Fruit fly (Drosophila melanogaster) whole organism, embryonic: Measurements from ENCODE around the gene Top3beta.

Source experiments
- Antp ChIP-seq: fragments of 200-800 bp; sonication (Bioruptor generic); optimal IDR thresholded peaks from 3 replicates; lab custom pipeline; 2016; ENCODE audit warnings: missing biosample characterization, missing genetic modification characterization
- Asciz ChIP-seq: fragments of 200-800 bp; sonication (Bioruptor generic); optimal IDR thresholded peaks from 2 replicates; lab custom pipeline; 2017; ENCODE audit warnings: missing biosample characterization, mild to moderate bottlenecking, missing genetic modification characterization, missing genetic modification reagents
- Awh ChIP-seq: fragments of 200-800 bp; sonication (Bioruptor generic); IDR thresholded peaks from 2 replicates; pipeline ENCODE4, ENCODE4 v1.3.6; 2022; ENCODE audit warnings: missing biosample characterization, missing genetic modification characterization
- CG11247 ChIP-seq: fragments of 200-800 bp; sonication (Bioruptor generic); IDR thresholded peaks from 2 replicates; pipeline ENCODE4 v1.3.6; 2022; ENCODE audit warnings: missing biosample characterization, missing genetic modification characterization
- CG13287 ChIP-seq: fragments of 200-800 bp; sonication (Bioruptor generic); IDR thresholded peaks from 2 replicates; pipeline ENCODE4 v1.3.6; 2022; ENCODE audit warnings: missing biosample characterization, missing genetic modification characterization; ENCODE audit not compliant: partially characterized antibody
- CG13296 ChIP-seq: fragments of 200-800 bp; sonication (Bioruptor generic); optimal IDR thresholded peaks from 3 replicates; lab custom pipeline; 2018; ENCODE audit warnings: missing biosample characterization, mild to moderate bottlenecking, missing genetic modification characterization
- CG1602 ChIP-seq: fragments of 200-800 bp; sonication (Bioruptor generic); optimal IDR thresholded peaks from 3 replicates; lab custom pipeline; 2016; ENCODE audit warnings: missing biosample characterization, missing genetic modification characterization
- CG18619 ChIP-seq: fragments of 200-800 bp; sonication (Bioruptor generic); optimal IDR thresholded peaks from 3 replicates; lab custom pipeline; 2017; ENCODE audit warnings: missing biosample characterization, mild to moderate bottlenecking, missing genetic modification characterization
- CG30431 ChIP-seq: fragments of 200-800 bp; sonication (Bioruptor generic); optimal IDR thresholded peaks from 2 replicates; lab custom pipeline; 2017; ENCODE audit warnings: missing biosample characterization, missing genetic modification characterization
- CG32772 ChIP-seq: fragments of 200-800 bp; sonication (Bioruptor generic); IDR thresholded peaks from 2 replicates; pipeline ENCODE4 v1.3.6; 2022; ENCODE audit warnings: missing biosample characterization, missing genetic modification characterization
- CG3407 ChIP-seq: fragments of 200-800 bp; sonication (Bioruptor generic); optimal IDR thresholded peaks from 2 replicates; lab custom pipeline; 2018; ENCODE audit warnings: missing biosample characterization, mild to moderate bottlenecking, missing genetic modification characterization
- CG3995 ChIP-seq: fragments of 200-800 bp; sonication (Bioruptor generic); optimal IDR thresholded peaks from 3 replicates; lab custom pipeline; 2016; ENCODE audit warnings: missing biosample characterization, missing genetic modification characterization
- CG4360 ChIP-seq: fragments of 200-800 bp; sonication (Bioruptor generic); IDR thresholded peaks from 2 replicates; pipeline ENCODE4 v1.3.6; 2022; ENCODE audit warnings: missing biosample characterization, missing genetic modification characterization
- CG4404 ChIP-seq: fragments of 200-800 bp; sonication (Bioruptor generic); IDR thresholded peaks from 2 replicates; pipeline ENCODE4 v1.3.6; 2022; ENCODE audit warnings: missing biosample characterization, missing genetic modification characterization
- CG4424 ChIP-seq: fragments of 200-800 bp; sonication (Bioruptor generic); optimal IDR thresholded peaks from 3 replicates; lab custom pipeline; 2016; ENCODE audit warnings: missing biosample characterization, missing genetic modification characterization
- CG4854 ChIP-seq: fragments of 200-800 bp; sonication (Bioruptor generic); optimal IDR thresholded peaks from 2 replicates; lab custom pipeline; 2016; ENCODE audit warnings: missing biosample characterization, missing genetic modification characterization, inconsistent platforms
- CG5180 ChIP-seq: fragments of 200-800 bp; sonication (Bioruptor generic); optimal IDR thresholded peaks from 3 replicates; lab custom pipeline; 2017; ENCODE audit warnings: missing biosample characterization, missing genetic modification characterization, mild to moderate bottlenecking, moderate library complexity, missing genetic modification reagents
- CG7745 ChIP-seq: fragments of 200-800 bp; sonication (Bioruptor generic); optimal IDR thresholded peaks from 2 replicates; lab custom pipeline; 2018; ENCODE audit warnings: missing biosample characterization, mild to moderate bottlenecking, missing genetic modification characterization, moderate library complexity
- CG8765 ChIP-seq: fragments of 200-800 bp; sonication (Bioruptor generic); IDR thresholded peaks from 2 replicates; pipeline ENCODE4 v1.3.6; 2022; ENCODE audit warnings: missing biosample characterization, missing genetic modification characterization
- Doc3 ChIP-seq: fragments of 200-800 bp; sonication (Bioruptor generic); IDR thresholded peaks from 3 replicates; pipeline ENCODE4 v1.3.6; 2022; ENCODE audit warnings: missing biosample characterization, missing genetic modification characterization; ENCODE audit not compliant: partially characterized antibody
- Elba2 ChIP-seq: fragments of 200-800 bp; sonication (Bioruptor generic); optimal IDR thresholded peaks from 3 replicates; lab custom pipeline; 2016; ENCODE audit warnings: missing biosample characterization, missing genetic modification characterization
- Gug ChIP-seq: fragments of 200-800 bp; sonication (Bioruptor generic); IDR thresholded peaks from 4 replicates; pipeline ENCODE4 v1.3.6; 2022; ENCODE audit warnings: missing biosample characterization, missing genetic modification characterization
- HLH4C ChIP-seq: fragments of 200-800 bp; sonication (Bioruptor generic); IDR thresholded peaks from 3 replicates; pipeline ENCODE4 v1.3.6; 2022; ENCODE audit warnings: missing biosample characterization, missing genetic modification characterization; ENCODE audit not compliant: partially characterized antibody
- HmgD ChIP-seq: fragments of 200-800 bp; sonication (Bioruptor generic); optimal IDR thresholded peaks from 3 replicates; lab custom pipeline; 2016; ENCODE audit warnings: missing biosample characterization, missing genetic modification characterization
- Hr51 ChIP-seq, 2 experiments: fragments of 200-800 bp; sonication (Bioruptor generic); optimal IDR thresholded peaks; 2 replicates in 1 of 2; 3 replicates in 1 of 2; lab custom pipeline; 2016 to 2018; ENCODE audit warnings: missing biosample characterization in 2 of 2, missing genetic modification characterization in 2 of 2, mild to moderate bottlenecking in 1 of 2, moderate library complexity in 1 of 2
- Med ChIP-seq: fragments of 200-800 bp; sonication (Bioruptor generic); peaks from one replicate; lab custom pipeline; 2016; ENCODE audit warnings: missing biosample characterization, missing genetic modification characterization, mild to moderate bottlenecking, inconsistent platforms, moderate library complexity
- Myb ChIP-seq: fragments of 200-800 bp; sonication (Bioruptor generic); optimal IDR thresholded peaks from 2 replicates; lab custom pipeline; 2016; ENCODE audit warnings: missing biosample characterization, missing genetic modification characterization
- NC2α ChIP-seq: fragments of 200-800 bp; sonication (Bioruptor generic); optimal IDR thresholded peaks from 2 replicates; lab custom pipeline; 2016; ENCODE audit warnings: missing biosample characterization, missing genetic modification characterization
- Rfx ChIP-seq: fragments of 200-800 bp; sonication (Bioruptor generic); IDR thresholded peaks from 2 replicates; pipeline ENCODE4 v1.3.6; 2022; ENCODE audit warnings: missing biosample characterization, missing genetic modification characterization
- Scr ChIP-seq: fragments of 200-800 bp; sonication (Bioruptor generic); IDR thresholded peaks from 2 replicates; pipeline ENCODE4 v1.3.6; 2022; ENCODE audit warnings: missing biosample characterization, missing genetic modification characterization; ENCODE audit not compliant: partially characterized antibody
- Trl ChIP-seq, 3 experiments: fragments of >200 bp in 2 of 3; fragments of 200-800 bp in 1 of 3; sonication (Bioruptor generic) in 1 of 3; optimal IDR thresholded peaks; 2 replicates in 1 of 3; 3 replicates in 2 of 3; lab custom pipeline; 2016 to 2017; ENCODE audit warnings: missing biosample characterization in 1 of 3, missing genetic modification characterization in 1 of 3
- Vsx1 ChIP-seq: fragments of 200-800 bp; sonication (Bioruptor generic); optimal IDR thresholded peaks from 2 replicates; lab custom pipeline; 2017; ENCODE audit warnings: missing biosample characterization, mild to moderate bottlenecking, missing genetic modification characterization, missing genetic modification reagents
- bbx ChIP-seq: fragments of 200-800 bp; sonication (Bioruptor generic); IDR thresholded peaks from 2 replicates; pipeline ENCODE4 v1.3.6; 2022; ENCODE audit warnings: missing biosample characterization, missing genetic modification characterization; ENCODE audit not compliant: partially characterized antibody
- bowl ChIP-seq: fragments of 200-800 bp; sonication (Bioruptor generic); IDR thresholded peaks from 2 replicates; pipeline ENCODE4 v1.3.6; 2022; ENCODE audit warnings: missing biosample characterization, missing genetic modification characterization
- bsh ChIP-seq, 2 experiments: fragments of 200-800 bp; sonication (Bioruptor generic); optimal IDR thresholded peaks; 2 replicates each; lab custom pipeline; 2017 to 2018; ENCODE audit warnings: mild to moderate bottlenecking in 2 of 2, missing biosample characterization in 2 of 2, missing genetic modification characterization in 2 of 2, moderate library complexity in 1 of 2
- chm ChIP-seq: fragments of 200-800 bp; sonication (Bioruptor generic); IDR thresholded peaks from 2 replicates; pipeline ENCODE4 v1.3.6; 2022; ENCODE audit warnings: missing biosample characterization, missing genetic modification characterization
- emc ChIP-seq: fragments of 200-800 bp; sonication (Bioruptor generic); optimal IDR thresholded peaks from 2 replicates; lab custom pipeline; 2016; ENCODE audit warnings: missing biosample characterization, missing genetic modification characterization
- en ChIP-seq: fragments of 200-800 bp; sonication (Bioruptor generic); optimal IDR thresholded peaks from 2 replicates; lab custom pipeline; 2016; ENCODE audit warnings: missing biosample characterization, missing genetic modification characterization
- gce ChIP-seq: fragments of 200-800 bp; sonication (Bioruptor generic); IDR thresholded peaks from 3 replicates; pipeline ENCODE4 v1.3.6; 2022; ENCODE audit warnings: missing biosample characterization, missing genetic modification characterization
- gcm ChIP-seq: fragments of 200-800 bp; sonication (Bioruptor generic); optimal IDR thresholded peaks from 2 replicates; lab custom pipeline; 2019; ENCODE audit warnings: missing biosample characterization, mild to moderate bottlenecking, missing genetic modification characterization, moderate library complexity
- gsb-n ChIP-seq: fragments of 200-800 bp; sonication (Bioruptor generic); optimal IDR thresholded peaks from 3 replicates; lab custom pipeline; 2018; ENCODE audit warnings: missing biosample characterization, mild to moderate bottlenecking, missing genetic modification characterization
- ind ChIP-seq: fragments of 200-800 bp; sonication (Bioruptor generic); optimal IDR thresholded peaks from 3 replicates; lab custom pipeline; 2016; ENCODE audit warnings: missing biosample characterization, missing genetic modification characterization
- maf-S ChIP-seq: fragments of 200-800 bp; sonication (Bioruptor generic); optimal IDR thresholded peaks from 2 replicates; lab custom pipeline; 2016; ENCODE audit warnings: missing biosample characterization, missing genetic modification characterization
- pnt ChIP-seq: fragments of 200-800 bp; sonication (Bioruptor generic); optimal IDR thresholded peaks from 3 replicates; lab custom pipeline; 2016; ENCODE audit warnings: missing biosample characterization, missing genetic modification characterization
- repo ChIP-seq: fragments of 200-800 bp; sonication (Bioruptor generic); optimal IDR thresholded peaks from 2 replicates; lab custom pipeline; 2016; ENCODE audit warnings: missing biosample characterization, missing genetic modification characterization
- schlank ChIP-seq: fragments of 200-800 bp; sonication (Bioruptor generic); optimal IDR thresholded peaks from 2 replicates; lab custom pipeline; 2018; ENCODE audit warnings: missing biosample characterization, mild to moderate bottlenecking, missing genetic modification characterization
- sima ChIP-seq: fragments of 200-800 bp; sonication (Bioruptor generic); optimal IDR thresholded peaks from 2 replicates; lab custom pipeline; 2016; ENCODE audit warnings: missing biosample characterization, missing genetic modification characterization
- slou ChIP-seq: fragments of 200-800 bp; sonication (Bioruptor generic); optimal IDR thresholded peaks from 3 replicates; lab custom pipeline; 2016; ENCODE audit warnings: missing biosample characterization, missing genetic modification characterization
- vnd ChIP-seq: fragments of 200-800 bp; sonication (Bioruptor generic); IDR thresholded peaks from 3 replicates; pipeline ENCODE4 v1.3.6; 2022; ENCODE audit warnings: missing biosample characterization, missing genetic modification characterization; ENCODE audit not compliant: partially characterized antibody

Top3beta gene

DNA sequence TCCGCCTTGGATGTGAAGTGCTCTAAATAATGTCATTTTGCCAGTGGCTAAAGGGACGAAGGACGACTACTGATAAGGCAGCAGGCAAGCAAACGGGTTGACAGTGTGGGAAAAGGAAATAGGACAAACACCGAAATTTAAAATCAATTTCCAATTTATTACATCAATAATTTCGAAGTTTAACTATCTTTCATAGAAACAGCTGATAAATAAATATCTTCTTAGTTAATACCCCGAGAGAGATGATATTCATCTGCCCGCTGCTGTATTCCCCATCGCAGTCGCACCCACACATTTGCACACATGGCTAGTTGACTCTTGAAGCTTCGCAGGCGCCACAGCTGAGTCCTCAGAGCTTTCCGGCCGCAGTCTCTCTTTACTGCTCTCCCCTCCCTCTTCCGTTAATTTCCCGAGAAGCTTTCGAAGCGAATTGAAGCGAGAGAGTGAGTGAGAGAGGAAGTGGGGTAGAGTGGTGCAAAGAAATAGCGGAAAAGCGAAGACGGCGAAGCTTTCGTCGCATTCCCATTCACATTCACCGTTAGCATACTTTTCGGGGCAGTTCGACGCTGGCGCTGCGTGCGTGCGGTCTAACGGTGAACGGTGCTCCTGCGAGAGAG lies 29.2 kb upstream of the Top3beta start (continued):
- TF ChIP-seq Gug (GFP tag; lab: Robert Waterston, UW) (peak; percentile 49; the same call in 2 of the 4 replicates), Rfx (GFP tag; lab: Robert Waterston, UW) (peak; percentile 82), CG30431 (no peak), CG13287 (GFP tag; lab: Robert Waterston, UW) (no peak), CG4424 (GFP tag; lab: Kevin White, UChicago) (peak; percentile 41), bowl (peak; percentile 53; the same call in 1 of the 2 replicates), gsb-n (no peak), CG11247 (GFP tag; lab: Robert Waterston, UW) (peak; percentile 66), CG4404 (GFP tag; lab: Robert Waterston, UW) (peak; percentile 33; the same call in 1 of the 2 replicates), gce (0 out of 3 replicates have a peak, but pooled peaks have one; percentile 20), Awh (GFP tag; lab: Robert Waterston, UW) (peak; percentile 50; the same call in 1 of the 2 replicates), Trl (optimal IDR thresholded peaks at IDR 0.05; lab: Kevin White, UChicago) (no peak), Trl (GFP tag; optimal IDR thresholded peaks at IDR 0.05; lab: Kevin White, UChicago) (no peak), CG3995 (GFP tag; lab: Kevin White, UChicago) (peak; percentile 7), slou (GFP tag; lab: Kevin White, UChicago) (peak; percentile 1), bbx (no peak), pnt (GFP tag; lab: Kevin White, UChicago) (no peak), Antp (GFP tag; lab: Kevin White, UChicago) (peak; percentile 5), Scr (GFP tag; lab: Robert Waterston, UW) (no peak), Hr51 (GFP tag; optimal IDR thresholded peaks at IDR 0.05; lab: Kevin White, UChicago) (peak; percentile 39 to 74), Doc3 (no peak), Elba2 (GFP tag; lab: Kevin White, UChicago) (no peak), CG1602 (no peak), NC2α (no peak), HLH4C (no peak), schlank (tag; lab: Kevin White, UChicago) (peak; percentile 49), CG4854 (GFP tag; lab: Kevin White, UChicago) (no peak), CG32772 (GFP tag; lab: Robert Waterston, UW) (peak; percentile 53), HmgD (no peak), emc (GFP tag; lab: Kevin White, UChicago) (no peak), bsh (GFP tag; optimal IDR thresholded peaks at IDR 0.05; lab: Kevin White, UChicago) (peak in 1 of 2 experiments; percentile 49), Myb (GFP tag; lab: Kevin White, UChicago) (no peak), repo (GFP tag; lab: Kevin White, UChicago) (peak; percentile 17), en (GFP tag; lab: Kevin White, UChicago) (no peak), Asciz (GFP tag; lab: Kevin White, UChicago) (peak; percentile 42), chm (peak; percentile 66; the same call in 1 of the 2 replicates), CG8765 (GFP tag; lab: Robert Waterston, UW) (no peak), CG4360 (GFP tag; lab: Robert Waterston, UW) (no peak), CG18619 (GFP tag; lab: Kevin White, UChicago) (peak; percentile 66), sima (GFP tag; lab: Kevin White, UChicago) (no peak), vnd (GFP tag; lab: Robert Waterston, UW) (no peak), maf-S (GFP tag; lab: Kevin White, UChicago) (peak; percentile 18), Vsx1 (GFP tag; lab: Kevin White, UChicago) (no peak), CG3407 (GFP tag; lab: Kevin White, UChicago) (no peak), CG7745 (tag; lab: Kevin White, UChicago) (no peak), ind (GFP tag; lab: Kevin White, UChicago) (peak; percentile 45), gcm (GFP tag; lab: Kevin White, UChicago) (no peak), CG5180 (GFP tag; lab: Kevin White, UChicago) (peak; percentile 23), Med (GFP tag; lab: Kevin White, UChicago) (peak; percentile 90), CG13296 (GFP tag; lab: Kevin White, UChicago) (peak; percentile 65)
